Worm (Caenorhabditis elegans): ENCODE results near the gene nstp-3.

nstp-3 gene

ce11 chrV:5798132-5798531, at the start of gene nstp-3:
TSS of gene nstp-3 (minus strand) at chrV:5798232.
- TF ChIP-seq lsy-2 (tag; optimal IDR thresholded peaks at IDR 0.05): no peak
- no peak for TF ChIP-seq mbf-1 (tag; optimal IDR thresholded peaks at IDR 0.05)
- no peak for TF ChIP-seq zag-1 (tag; optimal IDR thresholded peaks at IDR 0.05)
- no peak for TF ChIP-seq ZK546.5 (tag; optimal IDR thresholded peaks at IDR 0.05)
- TF ChIP-seq C34F6.9 (tag; optimal IDR thresholded peaks at IDR 0.05): no peak
- no peak for TF ChIP-seq nhr-10 (tag; optimal IDR thresholded peaks at IDR 0.05)
- TF ChIP-seq nhr-23 (tag; optimal IDR thresholded peaks at IDR 0.05): no peak
- no peak for TF ChIP-seq ama-1 (optimal IDR thresholded peaks at IDR 0.05)
- TF ChIP-seq lin-11 (tag; optimal IDR thresholded peaks at IDR 0.05): no peak
- no peak for TF ChIP-seq nhr-21 (tag; optimal IDR thresholded peaks at IDR 0.05)
- TF ChIP-seq lin-13 (GFP tag; optimal IDR thresholded peaks at IDR 0.05): no peak
- TF ChIP-seq nhr-12 (tag; optimal IDR thresholded peaks at IDR 0.05): no peak
- no peak for TF ChIP-seq ceh-82 (tag; optimal IDR thresholded peaks at IDR 0.05)
- no peak for TF ChIP-seq unc-55 (GFP tag; optimal IDR thresholded peaks at IDR 0.05)
- TF ChIP-seq peb-1 (tag; optimal IDR thresholded peaks at IDR 0.05): no peak
- no peak for TF ChIP-seq sma-3 (GFP tag; optimal IDR thresholded peaks at IDR 0.05)
- no peak for TF ChIP-seq Y55F3AM.14 (GFP tag; optimal IDR thresholded peaks at IDR 0.05)
- no peak for TF ChIP-seq skn-1 (tag; optimal IDR thresholded peaks at IDR 0.05)

DNA sequence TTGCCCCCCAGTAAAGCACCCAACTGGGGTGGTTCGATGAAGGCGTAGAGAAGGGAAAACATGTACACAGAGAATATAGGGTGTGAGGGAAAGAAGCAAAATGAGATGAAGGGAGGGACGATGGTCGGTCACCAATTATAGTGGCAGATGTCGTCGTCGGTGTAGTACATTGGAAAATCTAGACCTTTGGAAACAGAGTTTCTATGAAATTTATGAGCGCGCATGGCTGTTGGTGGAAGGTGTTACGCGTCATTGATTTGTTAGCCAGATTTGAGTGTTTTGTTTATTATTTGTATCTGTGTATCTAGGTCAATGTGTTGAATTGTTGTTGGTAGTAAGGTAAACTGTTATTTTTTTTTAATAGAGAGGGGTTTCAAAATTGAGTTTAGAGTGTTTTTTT, 48.7 kb upstream of the nstp-3 start:
- no peak for TF ChIP-seq nhr-11 (tag; optimal IDR thresholded peaks at IDR 0.05)
- TF ChIP-seq gmeb-1 (tag; optimal IDR thresholded peaks at IDR 0.05): no peak
- no peak for TF ChIP-seq sma-9 (GFP tag; optimal IDR thresholded peaks at IDR 0.05)
- TF ChIP-seq sma-9 (tag; optimal IDR thresholded peaks at IDR 0.05): no peak
- TF ChIP-seq nhr-6 (tag; optimal IDR thresholded peaks at IDR 0.05): no peak
- TF ChIP-seq nhr-129 (tag; optimal IDR thresholded peaks at IDR 0.05): peak; percentile 35
- TF ChIP-seq Y55F3AM.14 (GFP tag; optimal IDR thresholded peaks at IDR 0.05): no peak
- TF ChIP-seq C34F6.9 (tag; optimal IDR thresholded peaks at IDR 0.05): peak; percentile 8
- no peak for TF ChIP-seq mbf-1 (tag; optimal IDR thresholded peaks at IDR 0.05)

ce11 chrV:5845669-5846189, 47.7 kb upstream of the nstp-3 start, which contains the start of gene F26F12.3:
TSS of gene F26F12.3 (minus strand) at chrV:5845719.
- TF ChIP-seq Y55F3AM.14 (GFP tag; optimal IDR thresholded peaks at IDR 0.05): peak; percentile 44
- TF ChIP-seq nhr-129 (tag; optimal IDR thresholded peaks at IDR 0.05): peak; percentile 89
- TF ChIP-seq sem-4 (tag; optimal IDR thresholded peaks at IDR 0.05): peak; percentile 79
- no peak for TF ChIP-seq ZK546.5 (tag; optimal IDR thresholded peaks at IDR 0.05)
- TF ChIP-seq nhr-21 (tag; optimal IDR thresholded peaks at IDR 0.05): no peak
- peak; percentile 68 for TF ChIP-seq ama-1 (optimal IDR thresholded peaks at IDR 0.05)
- TF ChIP-seq nhr-12 (tag; optimal IDR thresholded peaks at IDR 0.05): no peak
- no peak for TF ChIP-seq ceh-16 (tag; optimal IDR thresholded peaks at IDR 0.05)
- TF ChIP-seq nhr-77 (tag; optimal IDR thresholded peaks at IDR 0.05): no peak
- no peak for TF ChIP-seq lin-13 (GFP tag; optimal IDR thresholded peaks at IDR 0.05)
- TF ChIP-seq C34F6.9 (tag; optimal IDR thresholded peaks at IDR 0.05): peak; percentile 80
- no peak for TF ChIP-seq aly-2 (tag; optimal IDR thresholded peaks at IDR 0.05)
- TF ChIP-seq egl-27 (tag; optimal IDR thresholded peaks at IDR 0.05): peak; percentile 11
- TF ChIP-seq ztf-11 (tag; optimal IDR thresholded peaks at IDR 0.05): no peak
- TF ChIP-seq zag-1 (tag; optimal IDR thresholded peaks at IDR 0.05): peak; percentile 11
- TF ChIP-seq lin-39 (tag; optimal IDR thresholded peaks at IDR 0.05): no peak
- TF ChIP-seq peb-1 (tag; optimal IDR thresholded peaks at IDR 0.05): no peak
- TF ChIP-seq nhr-11 (tag; optimal IDR thresholded peaks at IDR 0.05): no peak
- peak in 1 of 2 experiments; percentile 66 for TF ChIP-seq lsy-2 (tag; optimal IDR thresholded peaks at IDR 0.05)
- no peak for TF ChIP-seq nhr-23 (tag; optimal IDR thresholded peaks at IDR 0.05)
- peak; percentile 39 to 54 for TF ChIP-seq mdl-1 (tag; optimal IDR thresholded peaks at IDR 0.05)
- no peak for TF ChIP-seq skn-1 (tag; optimal IDR thresholded peaks at IDR 0.05)
- TF ChIP-seq sma-9 (GFP tag; optimal IDR thresholded peaks at IDR 0.05): peak; percentile 90
- TF ChIP-seq sma-9 (tag; optimal IDR thresholded peaks at IDR 0.05): no peak
- no peak for TF ChIP-seq nhr-237 (tag; optimal IDR thresholded peaks at IDR 0.05)
- no peak for TF ChIP-seq alr-1 (tag; optimal IDR thresholded peaks at IDR 0.05)
- no peak for TF ChIP-seq unc-39 (tag; optimal IDR thresholded peaks at IDR 0.05)
- no peak for TF ChIP-seq ztf-1 (GFP tag; conservative IDR thresholded peaks at IDR 0.05)
- peak; percentile 11 for TF ChIP-seq nhr-6 (tag; optimal IDR thresholded peaks at IDR 0.05)
- TF ChIP-seq lin-11 (tag; optimal IDR thresholded peaks at IDR 0.05): peak; percentile 44
- TF ChIP-seq ceh-82 (tag; optimal IDR thresholded peaks at IDR 0.05): no peak
- TF ChIP-seq sma-3 (GFP tag; optimal IDR thresholded peaks at IDR 0.05): peak; percentile 88
- peak; percentile 75 for TF ChIP-seq blmp-1 (tag; optimal IDR thresholded peaks at IDR 0.05; ENCODE audit: insufficient read depth)
- no peak for TF ChIP-seq elt-3 (tag; optimal IDR thresholded peaks at IDR 0.05)
- TF ChIP-seq ztf-4 (tag; optimal IDR thresholded peaks at IDR 0.05): no peak
- no peak for TF ChIP-seq mbf-1 (tag; optimal IDR thresholded peaks at IDR 0.05)
- peak; percentile 24 for TF ChIP-seq crh-2 (tag; optimal IDR thresholded peaks at IDR 0.05)
- TF ChIP-seq dmd-4 (tag; optimal IDR thresholded peaks at IDR 0.05): no peak
- peak; percentile 71 for TF ChIP-seq F13H6.1 (tag; optimal IDR thresholded peaks at IDR 0.05)
- no peak for TF ChIP-seq unc-62 (GFP tag; optimal IDR thresholded peaks at IDR 0.05)
- no peak for TF ChIP-seq snpc-4 (tag; optimal IDR thresholded peaks at IDR 0.05)
- TF ChIP-seq R02D3.7 (tag; optimal IDR thresholded peaks at IDR 0.05): no peak
- peak; percentile 29 for TF ChIP-seq unc-55 (GFP tag; optimal IDR thresholded peaks at IDR 0.05)
- peak; percentile 41 for TF ChIP-seq mab-5 (tag; optimal IDR thresholded peaks at IDR 0.05)
- no peak for TF ChIP-seq elt-1 (tag; optimal IDR thresholded peaks at IDR 0.05)
- peak; percentile 29 for TF ChIP-seq gmeb-1 (tag; optimal IDR thresholded peaks at IDR 0.05)
- TF ChIP-seq nhr-10 (tag; optimal IDR thresholded peaks at IDR 0.05): no peak

Measured in whole organism, L2 larva.